Fruit fly (Drosophila melanogaster) whole organism, embryonic: ENCODE data around the gene glob3.

Experiments
- CG13287 ChIP-seq: fragments of 200-800 bp; sonication (Bioruptor generic); IDR thresholded peaks from 2 replicates; pipeline ENCODE4 v1.3.6; 2022; ENCODE audit warnings: missing biosample characterization, missing genetic modification characterization; ENCODE audit not compliant: partially characterized antibody
- CG18764 ChIP-seq: fragments of 200-800 bp; sonication (Bioruptor generic); optimal IDR thresholded peaks from 3 replicates; lab custom pipeline; 2016; ENCODE audit warnings: missing biosample characterization, missing genetic modification characterization
- CG42726 ChIP-seq: fragments of 200-800 bp; sonication (Bioruptor generic); IDR thresholded peaks from 2 replicates; pipeline ENCODE4 v1.3.6; 2022; ENCODE audit warnings: missing biosample characterization, missing genetic modification characterization; ENCODE audit not compliant: partially characterized antibody
- CHES-1-like ChIP-seq: fragments of 200-800 bp; sonication (Bioruptor generic); optimal IDR thresholded peaks from 2 replicates; lab custom pipeline; 2016; ENCODE audit warnings: missing biosample characterization, missing genetic modification characterization
- CoRest ChIP-seq: fragments of 200-800 bp; sonication (Bioruptor generic); optimal IDR thresholded peaks from 3 replicates; lab custom pipeline; 2018; ENCODE audit warnings: missing biosample characterization, mild to moderate bottlenecking, missing genetic modification characterization, moderate library complexity
- Hr3 ChIP-seq: fragments of 200-800 bp; sonication (Bioruptor generic); optimal IDR thresholded peaks from 3 replicates; lab custom pipeline; 2016; ENCODE audit warnings: missing biosample characterization, missing genetic modification characterization
- cg ChIP-seq: fragments of 200-800 bp; sonication (Bioruptor generic); optimal IDR thresholded peaks from 3 replicates; lab custom pipeline; 2019; ENCODE audit warnings: missing biosample characterization, mild to moderate bottlenecking, missing genetic modification characterization, moderate library complexity
- emc ChIP-seq: fragments of 200-800 bp; sonication (Bioruptor generic); optimal IDR thresholded peaks from 2 replicates; lab custom pipeline; 2016; ENCODE audit warnings: missing biosample characterization, missing genetic modification characterization
- eve ChIP-seq, 2 experiments: fragments of >200 bp; optimal IDR thresholded peaks; 2 replicates each; lab custom pipeline; 2017; ENCODE audit warnings: missing biosample characterization in 2 of 2, missing genetic modification characterization in 2 of 2
- luna ChIP-seq: fragments of 200-800 bp; sonication (Bioruptor generic); optimal IDR thresholded peaks from 2 replicates; lab custom pipeline; 2016; ENCODE audit warnings: missing biosample characterization, missing genetic modification characterization

dm6 chr3R:5831339-5831738 is 1.5 kb downstream of the glob3 start, which contains the start of gene CG1208:
- TF ChIP-seq cg (no peak), luna (GFP tag; lab: Kevin White, UChicago) (no peak), CG42726 (GFP tag; lab: Robert Waterston, UW) (no peak), eve (GFP tag; optimal IDR thresholded peaks at IDR 0.05; lab: Kevin White, UChicago) (no peak), Hr3 (no peak), CG13287 (GFP tag; lab: Robert Waterston, UW) (no peak), CHES-1-like (GFP tag; lab: Kevin White, UChicago) (no peak), emc (GFP tag; lab: Kevin White, UChicago) (no peak), CoRest (no peak), CG18764 (GFP tag; lab: Kevin White, UChicago) (no peak)
